Fruit fly (Drosophila melanogaster) whole organism, prepupa: Measurements from ENCODE around the gene CG12502.

Experiments used
- Blimp-1 ChIP-seq: fragments of 200-800 bp; sonication (Bioruptor generic); optimal IDR thresholded peaks from 3 replicates; lab custom pipeline; 2017; ENCODE audit warnings: missing biosample characterization, missing genetic modification characterization, mild to moderate bottlenecking, moderate library complexity, missing genetic modification reagents
- CG10631 ChIP-seq: fragments of 200-800 bp; sonication (Bioruptor generic); optimal IDR thresholded peaks from 2 replicates; lab custom pipeline; 2016; ENCODE audit warnings: missing biosample characterization, missing genetic modification characterization
- CG10669 ChIP-seq: fragments of 200-800 bp; sonication (Bioruptor generic); optimal IDR thresholded peaks from 3 replicates; lab custom pipeline; 2018; ENCODE audit warnings: missing biosample characterization, mild to moderate bottlenecking, missing genetic modification characterization, moderate library complexity
- CG11294 ChIP-seq: fragments of 200-800 bp; sonication (Bioruptor generic); IDR thresholded peaks from 2 replicates; pipeline ENCODE4 v1.3.6; 2022; ENCODE audit warnings: missing biosample characterization, missing genetic modification characterization
- CG11762 ChIP-seq: fragments of 200-800 bp; sonication (Bioruptor generic); optimal IDR thresholded peaks from 3 replicates; lab custom pipeline; 2016; ENCODE audit warnings: missing biosample characterization, missing genetic modification characterization; ENCODE audit not compliant: insufficient read depth
- CG15336 ChIP-seq: fragments of 200-800 bp; sonication (Bioruptor generic); IDR thresholded peaks from 2 replicates; pipeline ENCODE4 v1.3.6; 2022; ENCODE audit warnings: missing biosample characterization, missing genetic modification characterization
- CG1621 ChIP-seq: fragments of 200-800 bp; sonication (Bioruptor generic); optimal IDR thresholded peaks from 3 replicates; lab custom pipeline; 2018; ENCODE audit warnings: missing biosample characterization, mild to moderate bottlenecking, missing genetic modification characterization
- CG3032 ChIP-seq: fragments of 200-800 bp; optimal IDR thresholded peaks from 2 replicates; lab custom pipeline; 2019; ENCODE audit warnings: missing biosample characterization, mild to moderate bottlenecking, missing genetic modification characterization, moderate library complexity
- CG31627 ChIP-seq: fragments of 200-800 bp; sonication (Bioruptor generic); optimal IDR thresholded peaks from 3 replicates; lab custom pipeline; 2016; ENCODE audit warnings: missing biosample characterization, missing genetic modification characterization
- CG32006 ChIP-seq: fragments of 200-800 bp; sonication (Bioruptor generic); optimal IDR thresholded peaks from 3 replicates; lab custom pipeline; 2017; ENCODE audit warnings: missing biosample characterization, mild to moderate bottlenecking, missing genetic modification characterization
- CG34406 ChIP-seq: fragments of 200-800 bp; sonication (Bioruptor generic); optimal IDR thresholded peaks from 3 replicates; lab custom pipeline; 2016; ENCODE audit warnings: missing biosample characterization, missing genetic modification characterization
- CG3919 ChIP-seq: fragments of 200-800 bp; sonication (Bioruptor generic); optimal IDR thresholded peaks from 3 replicates; lab custom pipeline; 2016; ENCODE audit warnings: missing biosample characterization, missing genetic modification characterization
- CG4318 ChIP-seq: fragments of 200-800 bp; sonication (Bioruptor generic); optimal IDR thresholded peaks from 3 replicates; lab custom pipeline; 2017; ENCODE audit warnings: missing biosample characterization, mild to moderate bottlenecking, missing genetic modification characterization
- CG6163 ChIP-seq: fragments of 200-800 bp; sonication (Bioruptor generic); IDR thresholded peaks from 3 replicates; pipeline ENCODE4 v1.3.6; 2022; ENCODE audit warnings: missing biosample characterization, missing genetic modification characterization
- CG6276 ChIP-seq: fragments of 200-800 bp; sonication (Bioruptor generic); optimal IDR thresholded peaks from 2 replicates; lab custom pipeline; 2017; ENCODE audit warnings: missing biosample characterization, mild to moderate bottlenecking, missing genetic modification characterization
- CG6792 ChIP-seq: fragments of 200-800 bp; sonication (Bioruptor generic); optimal IDR thresholded peaks from 3 replicates; lab custom pipeline; 2016; ENCODE audit warnings: missing biosample characterization, missing genetic modification characterization
- CG6808 ChIP-seq: fragments of 200-800 bp; sonication (Bioruptor generic); optimal IDR thresholded peaks from 3 replicates; lab custom pipeline; 2017; ENCODE audit warnings: missing biosample characterization, missing genetic modification characterization, mild to moderate bottlenecking, moderate library complexity, missing genetic modification reagents
- CG6854 ChIP-seq: fragments of 200-800 bp; sonication (Bioruptor generic); optimal IDR thresholded peaks from 2 replicates; lab custom pipeline; 2017; ENCODE audit warnings: missing biosample characterization, mild to moderate bottlenecking, missing genetic modification characterization
- CG7368 ChIP-seq: fragments of 200-800 bp; sonication (Bioruptor generic); optimal IDR thresholded peaks from 3 replicates; lab custom pipeline; 2016; ENCODE audit warnings: missing biosample characterization, missing genetic modification characterization
- CG8119 ChIP-seq: fragments of 200-800 bp; sonication (Bioruptor generic); IDR thresholded peaks from 3 replicates; pipeline ENCODE4 v1.3.6; 2022; ENCODE audit warnings: missing biosample characterization, missing genetic modification characterization
- CG8319 ChIP-seq: fragments of 200-800 bp; sonication (Bioruptor generic); optimal IDR thresholded peaks from 3 replicates; lab custom pipeline; 2016; ENCODE audit warnings: missing biosample characterization, missing genetic modification characterization
- CG9139 ChIP-seq: fragments of 200-800 bp; sonication (Bioruptor generic); optimal IDR thresholded peaks from 3 replicates; lab custom pipeline; 2017; ENCODE audit warnings: missing biosample characterization, mild to moderate bottlenecking, missing genetic modification characterization
- Eip75B ChIP-seq: fragments of 200-800 bp; sonication (Bioruptor generic); optimal IDR thresholded peaks from 3 replicates; lab custom pipeline; 2016; ENCODE audit warnings: missing biosample characterization, missing genetic modification characterization
- Eip78C ChIP-seq: fragments of 200-800 bp; sonication (Bioruptor generic); peaks from one replicate; lab custom pipeline; 2016; ENCODE audit warnings: missing biosample characterization, missing genetic modification characterization
- Eip93F ChIP-seq: fragments of 200-800 bp; sonication (Bioruptor generic); optimal IDR thresholded peaks from 2 replicates; lab custom pipeline; 2016; ENCODE audit warnings: missing biosample characterization, mild to moderate bottlenecking, missing genetic modification characterization
- Ets96B ChIP-seq: fragments of 200-800 bp; optimal IDR thresholded peaks from 2 replicates; lab custom pipeline; 2019; ENCODE audit warnings: missing biosample characterization, mild to moderate bottlenecking, missing genetic modification characterization, moderate library complexity
- Gug ChIP-seq: fragments of 200-800 bp; sonication (Bioruptor generic); IDR thresholded peaks from 2 replicates; pipeline ENCODE4 v1.3.6; 2022; ENCODE audit warnings: missing biosample characterization, missing genetic modification characterization
- Hr38 ChIP-seq: sonication (Bioruptor generic); optimal IDR thresholded peaks from 2 replicates; lab custom pipeline; 2016; ENCODE audit warnings: missing biosample characterization, missing genetic modification characterization
- Hr39 ChIP-seq: fragments of 200-800 bp; sonication (Bioruptor generic); optimal IDR thresholded peaks from 2 replicates; lab custom pipeline; 2016; ENCODE audit warnings: missing biosample characterization, missing genetic modification characterization
- Hr4 ChIP-seq: fragments of 200-800 bp; sonication (Bioruptor generic); optimal IDR thresholded peaks from 3 replicates; lab custom pipeline; 2016; ENCODE audit warnings: missing biosample characterization, missing genetic modification characterization
- Lpt ChIP-seq: fragments of 200-800 bp; sonication (Bioruptor generic); optimal IDR thresholded peaks from 3 replicates; lab custom pipeline; 2016; ENCODE audit warnings: missing biosample characterization, missing genetic modification characterization
- Met ChIP-seq: fragments of 200-800 bp; sonication (Bioruptor generic); optimal IDR thresholded peaks from 3 replicates; lab custom pipeline; 2016; ENCODE audit warnings: missing biosample characterization, missing genetic modification characterization
- Smox ChIP-seq: fragments of 200-800 bp; sonication (Bioruptor generic); optimal IDR thresholded peaks from 3 replicates; lab custom pipeline; 2016; ENCODE audit warnings: missing biosample characterization, missing genetic modification characterization
- Sox102F ChIP-seq: fragments of 200-800 bp; sonication (Bioruptor generic); optimal IDR thresholded peaks from 2 replicates; lab custom pipeline; 2016; ENCODE audit warnings: missing biosample characterization, mild to moderate bottlenecking, missing genetic modification characterization
- Sox14 ChIP-seq: fragments of 200-800 bp; sonication (Bioruptor generic); optimal IDR thresholded peaks from 3 replicates; lab custom pipeline; 2016; ENCODE audit warnings: missing biosample characterization, missing genetic modification characterization
- Sox15 ChIP-seq: fragments of 200-800 bp; sonication (Bioruptor generic); optimal IDR thresholded peaks from 3 replicates; lab custom pipeline; 2016; ENCODE audit warnings: missing biosample characterization, missing genetic modification characterization
- achi ChIP-seq: fragments of 200-800 bp; sonication (Bioruptor generic); optimal IDR thresholded peaks from 3 replicates; lab custom pipeline; 2016; ENCODE audit warnings: missing biosample characterization, missing genetic modification characterization
- acj6 ChIP-seq: fragments of 200-800 bp; sonication (Bioruptor generic); optimal IDR thresholded peaks from 3 replicates; lab custom pipeline; 2016; ENCODE audit warnings: missing biosample characterization, missing genetic modification characterization
- dac ChIP-seq: fragments of 200-800 bp; sonication (Bioruptor generic); optimal IDR thresholded peaks from 2 replicates; lab custom pipeline; 2017; ENCODE audit warnings: missing biosample characterization, mild to moderate bottlenecking, missing genetic modification characterization
- eg ChIP-seq: fragments of 200-800 bp; sonication (Bioruptor generic); IDR thresholded peaks from 3 replicates; pipeline ENCODE4 v1.3.6; 2022; ENCODE audit warnings: missing biosample characterization, missing genetic modification characterization
- esn ChIP-seq: fragments of 200-800 bp; sonication (Bioruptor generic); optimal IDR thresholded peaks from 2 replicates; lab custom pipeline; 2016; ENCODE audit warnings: missing biosample characterization, mild to moderate bottlenecking, missing genetic modification characterization, moderate library complexity
- fd59A ChIP-seq: fragments of 200-800 bp; sonication (Bioruptor generic); optimal IDR thresholded peaks from 2 replicates; lab custom pipeline; 2017; ENCODE audit warnings: missing biosample characterization, mild to moderate bottlenecking, missing genetic modification characterization, missing genetic modification reagents
- fd85E ChIP-seq: fragments of 200-800 bp; sonication (Bioruptor generic); optimal IDR thresholded peaks from 3 replicates; lab custom pipeline; 2016; ENCODE audit warnings: missing biosample characterization, missing genetic modification characterization
- fkh ChIP-seq: fragments of 200-800 bp; sonication (Bioruptor generic); optimal IDR thresholded peaks from 3 replicates; lab custom pipeline; 2017; ENCODE audit warnings: missing biosample characterization, mild to moderate bottlenecking, missing genetic modification characterization, moderate library complexity
- net ChIP-seq: fragments of 200-800 bp; sonication (Bioruptor generic); optimal IDR thresholded peaks from 3 replicates; lab custom pipeline; 2016; ENCODE audit warnings: missing biosample characterization, missing genetic modification characterization
- salr ChIP-seq, 2 experiments: fragments of 200-800 bp; sonication (Bioruptor generic); optimal IDR thresholded peaks; 3 replicates each; lab custom pipeline; 2016 to 2018; ENCODE audit warnings: missing biosample characterization in 2 of 2, missing genetic modification characterization in 2 of 2, mild to moderate bottlenecking in 1 of 2
- spab ChIP-seq: fragments of 200-800 bp; sonication (Bioruptor generic); optimal IDR thresholded peaks from 2 replicates; lab custom pipeline; 2017; ENCODE audit warnings: missing biosample characterization, mild to moderate bottlenecking, missing genetic modification characterization, missing genetic modification reagents
- ss ChIP-seq, 2 experiments: fragments of 200-800 bp; sonication (Bioruptor generic); optimal IDR thresholded peaks; 2 replicates in 1 of 2; 3 replicates in 1 of 2; lab custom pipeline; 2017 to 2018; ENCODE audit warnings: mild to moderate bottlenecking in 2 of 2, missing biosample characterization in 2 of 2, missing genetic modification characterization in 2 of 2, moderate library complexity in 1 of 2
- svp ChIP-seq: fragments of 200-800 bp; sonication (Bioruptor generic); peaks from one replicate; lab custom pipeline; 2016; ENCODE audit warnings: missing biosample characterization, missing genetic modification characterization
- topi ChIP-seq: fragments of 200-800 bp; sonication (Bioruptor generic); optimal IDR thresholded peaks from 3 replicates; lab custom pipeline; 2016; ENCODE audit warnings: missing biosample characterization, missing genetic modification characterization
- vri ChIP-seq: fragments of 200-800 bp; sonication (Bioruptor generic); optimal IDR thresholded peaks from 3 replicates; lab custom pipeline; 2016; ENCODE audit warnings: missing biosample characterization, mild to moderate bottlenecking, missing genetic modification characterization

Gene CG12502

DNA sequence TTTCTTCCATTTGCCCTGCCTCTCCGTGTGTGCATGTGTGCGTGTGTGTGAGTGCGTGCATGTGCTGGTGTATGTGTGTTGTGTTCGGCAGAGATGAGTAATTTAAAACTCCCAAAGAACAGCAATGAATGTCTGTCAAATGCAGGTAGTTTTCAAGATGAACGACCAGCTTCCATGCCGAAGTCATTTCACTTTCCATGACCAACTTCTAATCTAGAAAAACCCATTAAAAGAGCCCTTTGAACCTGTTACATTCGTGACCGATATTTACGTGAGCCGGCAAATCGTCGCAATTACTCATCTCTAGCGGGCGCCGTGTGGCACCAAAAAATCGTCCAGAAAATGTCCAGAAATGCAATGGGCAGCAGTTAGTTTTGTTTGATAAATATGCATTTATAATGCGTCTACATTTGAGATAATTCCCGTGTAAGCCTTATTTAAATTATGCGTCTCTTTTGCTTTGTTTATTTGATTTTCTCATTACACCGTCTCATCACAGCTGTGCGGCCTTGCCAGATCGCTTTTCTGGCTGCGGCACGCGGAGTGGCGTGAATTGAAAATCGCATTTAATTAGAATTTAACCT, 7.3 kb downstream of the CG12502 start:
- TF ChIP-seq Eip78C (GFP tag; lab: Kevin White, UChicago) (peak; percentile 79), svp (GFP tag; lab: Kevin White, UChicago) (peak; percentile 90), Sox14 (GFP tag; lab: Kevin White, UChicago) (peak; percentile 73), CG3032 (tag; lab: Kevin White, UChicago) (peak; percentile 5), CG3919 (GFP tag; lab: Kevin White, UChicago) (peak; percentile 54), CG10669 (GFP tag; lab: Kevin White, UChicago) (peak; percentile 21), CG15336 (GFP tag; lab: Robert Waterston, UW) (no peak), CG6163 (peak; percentile 45; the same call in 1 of the 3 replicates), Sox15 (GFP tag; lab: Kevin White, UChicago) (peak; percentile 40), spab (GFP tag; lab: Kevin White, UChicago) (no peak), CG9139 (GFP tag; lab: Kevin White, UChicago) (no peak), achi (GFP tag; lab: Kevin White, UChicago) (peak; percentile 67), Met (GFP tag; lab: Kevin White, UChicago) (peak; percentile 50), Eip75B (GFP tag; lab: Kevin White, UChicago) (peak; percentile 40), CG6808 (GFP tag; lab: Kevin White, UChicago) (no peak), Hr38 (GFP tag; lab: Kevin White, UChicago) (no peak), eg (GFP tag; lab: Robert Waterston, UW) (peak; percentile 59; the same call in 2 of the 3 replicates), CG31627 (GFP tag; lab: Kevin White, UChicago) (peak; percentile 61), Hr4 (GFP tag; lab: Kevin White, UChicago) (peak; percentile 45), CG8319 (peak; percentile 34), acj6 (GFP tag; lab: Kevin White, UChicago) (peak; percentile 51), Gug (GFP tag; lab: Robert Waterston, UW) (peak; percentile 32; the same call in 1 of the 2 replicates), Lpt (GFP tag; lab: Kevin White, UChicago) (no peak), CG34406 (peak; percentile 56), topi (GFP tag; lab: Kevin White, UChicago) (peak; percentile 40), vri (GFP tag; lab: Kevin White, UChicago) (peak; percentile 22), CG6854 (no peak), Hr39 (GFP tag; lab: Kevin White, UChicago) (peak; percentile 68), CG4318 (no peak), CG11762 (GFP tag; lab: Kevin White, UChicago) (peak; percentile 30), esn (GFP tag; lab: Kevin White, UChicago) (peak; percentile 76), CG7368 (GFP tag; lab: Kevin White, UChicago) (peak; percentile 41), Sox102F (peak; percentile 26), CG8119 (no peak; the same call in 2 of the 3 replicates), Smox (GFP tag; lab: Kevin White, UChicago) (peak; percentile 40), fd85E (GFP tag; lab: Kevin White, UChicago) (no peak), CG32006 (GFP tag; lab: Kevin White, UChicago) (peak; percentile 59), fkh (GFP tag; lab: Kevin White, UChicago) (peak; percentile 60), fd59A (no peak), Ets96B (tag; lab: Kevin White, UChicago) (peak; percentile 22), Blimp-1 (GFP tag; lab: Kevin White, UChicago) (no peak), CG6276 (no peak), net (GFP tag; lab: Kevin White, UChicago) (peak; percentile 30), CG1621 (tag; lab: Kevin White, UChicago) (no peak), ss (GFP tag; optimal IDR thresholded peaks at IDR 0.05; lab: Kevin White, UChicago) (peak in 1 of 2 experiments; percentile 37), CG6792 (peak; percentile 19), CG10631 (GFP tag; lab: Kevin White, UChicago) (peak; percentile 62), CG11294 (GFP tag; lab: Robert Waterston, UW) (no peak), dac (GFP tag; lab: Kevin White, UChicago) (peak; percentile 12), salr (GFP tag; optimal IDR thresholded peaks at IDR 0.05; lab: Kevin White, UChicago) (peak in 1 of 2 experiments; percentile 22), Eip93F (no peak)
